Fruit fly (Drosophila melanogaster) whole organism, embryonic: ENCODE data around the gene Cad88C.

Source experiments
- Bteb2 ChIP-seq: fragments of 200-800 bp; sonication (Bioruptor generic); optimal IDR thresholded peaks from 2 replicates; lab custom pipeline; 2016; ENCODE audit warnings: missing biosample characterization, missing genetic modification characterization
- bowl ChIP-seq: fragments of 200-800 bp; sonication (Bioruptor generic); IDR thresholded peaks from 2 replicates; pipeline ENCODE4 v1.3.6; 2022; ENCODE audit warnings: missing biosample characterization, missing genetic modification characterization
- ems ChIP-seq: fragments of 200-800 bp; sonication (Bioruptor generic); optimal IDR thresholded peaks from 3 replicates; lab custom pipeline; 2016; ENCODE audit warnings: missing biosample characterization, missing genetic modification characterization
- nerfin-1 ChIP-seq: fragments of 200-800 bp; sonication (Bioruptor generic); optimal IDR thresholded peaks from 3 replicates; lab custom pipeline; 2019; ENCODE audit warnings: missing biosample characterization, mild to moderate bottlenecking, missing genetic modification characterization, moderate library complexity
- org-1 ChIP-seq: fragments of 200-800 bp; sonication (Bioruptor generic); optimal IDR thresholded peaks from 2 replicates; lab custom pipeline; 2017; ENCODE audit warnings: missing biosample characterization, missing genetic modification characterization
- ro ChIP-seq: fragments of 200-800 bp; sonication (Bioruptor generic); IDR thresholded peaks from 2 replicates; pipeline ENCODE4 v1.3.6; 2022; ENCODE audit warnings: missing biosample characterization, missing genetic modification characterization

- TF ChIP-seq Bteb2 (GFP tag; lab: Kevin White, UChicago) (no peak), bowl (GFP tag; lab: Robert Waterston, UW) (no peak), ro (peak; percentile 63; the same call in 1 of the 2 replicates), ems (GFP tag; lab: Kevin White, UChicago) (no peak), org-1 (GFP tag; lab: Kevin White, UChicago) (peak; percentile 35), nerfin-1 (tag; lab: Kevin White, UChicago) (peak; percentile 64)
These were observed 44.5 kb downstream of the Cad88C start for dm6 chr3R:14674762-14675161.
